Worm (Caenorhabditis elegans) whole organism, L1 larva: ENCODE measurements around the gene gst-41.

Experiments used
- C04F5.9 ChIP-seq: sonication (generic microtip); optimal IDR thresholded peaks from 2 replicates; lab custom pipeline; 2016; ENCODE audit warnings: missing genetic modification characterization, missing compliant biosample characterization
- C16A3.4 ChIP-seq: fragments of 150-350 bp; optimal IDR thresholded peaks from 2 replicates; lab custom pipeline; 2014; ENCODE audit warnings: missing biosample characterization, missing genetic modification characterization
- F16B12.6 ChIP-seq: fragments of 150-350 bp; optimal IDR thresholded peaks from 2 replicates; lab custom pipeline; 2014; ENCODE audit warnings: missing biosample characterization, missing genetic modification characterization
- Y116A8C.19 ChIP-seq: sonication (generic microtip); optimal IDR thresholded peaks from 2 replicates; lab custom pipeline; 2016; ENCODE audit warnings: missing compliant biosample characterization, missing genetic modification characterization, borderline replicate concordance
- aha-1 ChIP-seq: fragments of 150-350 bp; optimal IDR thresholded peaks from 2 replicates; lab custom pipeline; 2014; ENCODE audit warnings: missing biosample characterization, missing genetic modification characterization
- alr-1 ChIP-seq: fragments of 200-800 bp; sonication (Bioruptor generic); optimal IDR thresholded peaks from 2 replicates; lab custom pipeline; 2018; ENCODE audit warnings: borderline replicate concordance, mild to moderate bottlenecking, missing genetic modification characterization, missing compliant biosample characterization
- aly-2 ChIP-seq: fragments of 150-350 bp; optimal IDR thresholded peaks from 2 replicates; lab custom pipeline; 2014; ENCODE audit warnings: missing biosample characterization, missing genetic modification characterization
- ceh-63 ChIP-seq: fragments of 200-800 bp; sonication (Bioruptor generic); optimal IDR thresholded peaks from 2 replicates; lab custom pipeline; 2018; ENCODE audit warnings: mild to moderate bottlenecking, missing genetic modification characterization, missing compliant biosample characterization
- ceh-82 ChIP-seq, 3 experiments: fragments of 150-350 bp in 1 of 3; sonication (generic microtip) in 2 of 3; optimal IDR thresholded peaks; 2 replicates each; lab custom pipeline; 2014 to 2017; ENCODE audit warnings: missing biosample characterization in 3 of 3, missing genetic modification characterization in 3 of 3
- ceh-88 ChIP-seq: fragments of 200-800 bp; sonication (Bioruptor generic); IDR thresholded peaks from 2 replicates; pipeline ENCODE4 v1.3.6; 2022; ENCODE audit warnings: missing genetic modification characterization, missing compliant biosample characterization
- ceh-90 ChIP-seq: sonication (generic microtip); optimal IDR thresholded peaks from 2 replicates; lab custom pipeline; 2016; ENCODE audit warnings: missing genetic modification characterization, missing compliant biosample characterization
- ces-1 ChIP-seq: fragments of 150-350 bp; optimal IDR thresholded peaks from 2 replicates; lab custom pipeline; 2014; ENCODE audit warnings: missing biosample characterization, missing genetic modification reagents, missing genetic modification characterization
- efl-3 ChIP-seq: fragments of 200-800 bp; sonication (Bioruptor generic); optimal IDR thresholded peaks from 2 replicates; lab custom pipeline; 2018; ENCODE audit warnings: mild to moderate bottlenecking, missing genetic modification characterization, missing compliant biosample characterization
- elt-2 ChIP-seq: sonication (generic microtip); optimal IDR thresholded peaks from 2 replicates; lab custom pipeline; 2016; ENCODE audit warnings: missing genetic modification characterization, mild to moderate bottlenecking, inconsistent platforms, missing compliant biosample characterization, missing genetic modification reagents
- elt-3 ChIP-seq, 6 experiments: fragments of 150-350 bp in 1 of 6; sonication (generic microtip); optimal IDR thresholded peaks; 2 replicates each; lab custom pipeline; 2017 to 2018; ENCODE audit warnings: missing biosample characterization in 6 of 6, missing genetic modification characterization in 6 of 6, inconsistent platforms in 1 of 6
- ets-5 ChIP-seq: fragments of 200-800 bp; sonication (Bioruptor generic); IDR thresholded peaks from 2 replicates; pipeline ENCODE4 v1.3.6; 2022; ENCODE audit warnings: missing genetic modification characterization, missing compliant biosample characterization
- grh-1 ChIP-seq: fragments of 200-800 bp; sonication (Bioruptor generic); IDR thresholded peaks from 2 replicates; pipeline ENCODE4 v1.3.6; 2022; ENCODE audit warnings: missing genetic modification reagents, missing genetic modification characterization, missing compliant biosample characterization
- hpl-2 ChIP-seq: fragments of 150-350 bp; optimal IDR thresholded peaks from 2 replicates; lab custom pipeline; 2014; ENCODE audit warnings: missing biosample characterization, missing genetic modification reagents, missing genetic modification characterization
- isw-1 ChIP-seq: fragments of 200-800 bp; sonication (Bioruptor generic); IDR thresholded peaks from 2 replicates; pipeline ENCODE4 v1.3.6; 2022; ENCODE audit warnings: missing genetic modification characterization, missing compliant biosample characterization
- jun-1 ChIP-seq: fragments of 150-350 bp; optimal IDR thresholded peaks from 2 replicates; lab custom pipeline; 2014; ENCODE audit warnings: missing biosample characterization, missing genetic modification reagents, missing genetic modification characterization
- lin-14 ChIP-seq: fragments of 200-800 bp; sonication (Bioruptor generic); optimal IDR thresholded peaks from 2 replicates; lab custom pipeline; 2018; ENCODE audit warnings: mild to moderate bottlenecking, missing genetic modification characterization, moderate library complexity, missing compliant biosample characterization
- mab-9 ChIP-seq: fragments of 200-800 bp; sonication (Bioruptor generic); IDR thresholded peaks from 2 replicates; pipeline ENCODE4 v1.3.6; 2022; ENCODE audit warnings: missing genetic modification reagents, missing genetic modification characterization, missing compliant biosample characterization
- nhr-11 ChIP-seq: fragments of 150-350 bp; optimal IDR thresholded peaks from 2 replicates; lab custom pipeline; 2014; ENCODE audit warnings: missing biosample characterization, missing genetic modification characterization
- nhr-12 ChIP-seq: sonication (generic microtip); optimal IDR thresholded peaks from 2 replicates; lab custom pipeline; 2017; ENCODE audit warnings: missing biosample characterization, missing genetic modification characterization
- nhr-76 ChIP-seq: sonication (generic microtip); optimal IDR thresholded peaks from 2 replicates; lab custom pipeline; 2017; ENCODE audit warnings: missing biosample characterization, missing genetic modification characterization
- nhr-84 ChIP-seq: sonication (generic microtip); optimal IDR thresholded peaks from 2 replicates; lab custom pipeline; 2017; ENCODE audit warnings: missing biosample characterization, missing genetic modification characterization
- pag-3 ChIP-seq: sonication (generic microtip); optimal IDR thresholded peaks from 2 replicates; lab custom pipeline; 2017; ENCODE audit warnings: missing genetic modification characterization, mild to moderate bottlenecking, missing compliant biosample characterization, antibody characterized with exemption, borderline replicate concordance; ENCODE audit not compliant: insufficient read depth
- pqm-1 ChIP-seq: sonication (generic microtip); optimal IDR thresholded peaks from 3 replicates; lab custom pipeline; 2017; ENCODE audit warnings: missing biosample characterization, missing genetic modification characterization
- skn-1 ChIP-seq: fragments of 150-350 bp; optimal IDR thresholded peaks from 2 replicates; lab custom pipeline; 2014; ENCODE audit warnings: missing biosample characterization, missing genetic modification characterization
- snpc-4 ChIP-seq: fragments of 150-350 bp; optimal IDR thresholded peaks from 2 replicates; lab custom pipeline; 2014; ENCODE audit warnings: missing biosample characterization, missing genetic modification characterization
- sox-4 ChIP-seq: sonication (generic microtip); optimal IDR thresholded peaks from 2 replicates; lab custom pipeline; 2016; ENCODE audit warnings: missing genetic modification characterization, missing compliant biosample characterization
- sptf-1 ChIP-seq: fragments of 150-350 bp; optimal IDR thresholded peaks from 2 replicates; lab custom pipeline; 2014; ENCODE audit warnings: missing biosample characterization, missing genetic modification characterization
- tbx-2 ChIP-seq: sonication (generic microtip); optimal IDR thresholded peaks from 2 replicates; lab custom pipeline; 2016; ENCODE audit warnings: missing genetic modification characterization, missing compliant biosample characterization
- unc-130 ChIP-seq: fragments of 150-350 bp; optimal IDR thresholded peaks from 2 replicates; lab custom pipeline; 2017; ENCODE audit warnings: missing biosample characterization, missing genetic modification characterization, inconsistent platforms
- unc-30 ChIP-seq: sonication (generic microtip); optimal IDR thresholded peaks from 2 replicates; lab custom pipeline; 2017; ENCODE audit warnings: missing biosample characterization, missing genetic modification characterization
- unc-86 ChIP-seq: sonication (generic microtip); optimal IDR thresholded peaks from 2 replicates; lab custom pipeline; 2016; ENCODE audit warnings: missing genetic modification characterization, missing compliant biosample characterization
- unc-98 ChIP-seq: fragments of 200-800 bp; sonication (Bioruptor generic); IDR thresholded peaks from 2 replicates; pipeline ENCODE4 v1.3.6; 2022; ENCODE audit warnings: missing genetic modification characterization, missing compliant biosample characterization
- zag-1 ChIP-seq: fragments of 150-350 bp; optimal IDR thresholded peaks from 2 replicates; lab custom pipeline; 2014; ENCODE audit warnings: missing biosample characterization, missing genetic modification characterization
- ztf-4 ChIP-seq: fragments of 150-350 bp; optimal IDR thresholded peaks from 2 replicates; lab custom pipeline; 2014; ENCODE audit warnings: missing biosample characterization, missing genetic modification characterization

The gst-41 gene

ce11 chrV:7355464-7355863, 43.6 kb downstream of the gst-41 start, which contains the start of gene tag-293:
TSS of gene tag-293 (minus strand) at chrV:7355564.
- TF ChIP-seq zag-1 (tag; lab: Kevin White, UChicago) (no peak), ztf-4 (tag; lab: Kevin White, UChicago) (no peak), Y116A8C.19 (no peak), sptf-1 (no peak), F16B12.6 (tag; lab: Kevin White, UChicago) (no peak), C16A3.4 (tag; lab: Kevin White, UChicago) (no peak), unc-86 (tag; lab: Kevin White, UChicago) (no peak), skn-1 (tag; lab: Kevin White, UChicago) (no peak), nhr-11 (tag; lab: Kevin White, UChicago) (no peak), nhr-84 (no peak), nhr-76 (tag; lab: Kevin White, UChicago) (no peak), efl-3 (no peak), unc-98 (GFP tag; lab: Robert Waterston, UW) (no peak), elt-3 (tag; optimal IDR thresholded peaks at IDR 0.05; lab: Kevin White, UChicago) (no peak), jun-1 (tag; lab: Kevin White, UChicago) (no peak), lin-14 (GFP tag; lab: Kevin White, UChicago) (no peak), pag-3 (no peak), ets-5 (GFP tag; lab: Robert Waterston, UW) (no peak)

ce11 chrV:7353602-7354001, 45.5 kb downstream of the gst-41 start:
- TF ChIP-seq unc-30 (tag; lab: Kevin White, UChicago) (no peak), ceh-82 (tag; optimal IDR thresholded peaks at IDR 0.05; lab: Kevin White, UChicago) (no peak), C04F5.9 (tag; lab: Kevin White, UChicago) (no peak), ceh-90 (no peak), unc-86 (tag; lab: Kevin White, UChicago) (no peak), C16A3.4 (tag; lab: Kevin White, UChicago) (no peak), elt-2 (no peak), Y116A8C.19 (no peak), aha-1 (tag; lab: Kevin White, UChicago) (no peak), unc-130 (tag; lab: Kevin White, UChicago) (no peak), nhr-12 (tag; lab: Kevin White, UChicago) (no peak), hpl-2 (no peak), ceh-63 (GFP tag; lab: Kevin White, UChicago) (no peak), ces-1 (GFP tag; lab: Kevin White, UChicago) (no peak), alr-1 (tag; lab: Kevin White, UChicago) (no peak)

ce11 chrV:7352186-7353053, 46.7 kb downstream of the gst-41 start, which contains the start of the genes srh-231 and srh-275:
TSS of gene srh-231 (minus strand) at chrV:7352236.
TSS of gene srh-275 (plus strand) at chrV:7353003.
- TF ChIP-seq jun-1 (tag; lab: Kevin White, UChicago) (no peak), elt-2 (no peak), lin-14 (GFP tag; lab: Kevin White, UChicago) (no peak), snpc-4 (tag; lab: Kevin White, UChicago) (no peak), pqm-1 (tag; lab: Kevin White, UChicago) (no peak), unc-98 (GFP tag; lab: Robert Waterston, UW) (no peak), alr-1 (tag; lab: Kevin White, UChicago) (no peak), sptf-1 (no peak), C04F5.9 (tag; lab: Kevin White, UChicago) (no peak), tbx-2 (tag; lab: Kevin White, UChicago) (no peak), unc-130 (tag; lab: Kevin White, UChicago) (no peak), zag-1 (tag; lab: Kevin White, UChicago) (no peak), aly-2 (tag; lab: Kevin White, UChicago) (no peak), nhr-84 (no peak), isw-1 (GFP tag; lab: Robert Waterston, UW) (no peak), ceh-88 (no peak), ces-1 (GFP tag; lab: Kevin White, UChicago) (no peak), mab-9 (GFP tag; lab: Robert Waterston, UW) (no peak), grh-1 (GFP tag; lab: Robert Waterston, UW) (no peak), sox-4 (tag; lab: Kevin White, UChicago) (no peak)
